Worm (Caenorhabditis elegans): ENCODE results near the gene fbxb-95.

fbxb-95 gene

DNA sequence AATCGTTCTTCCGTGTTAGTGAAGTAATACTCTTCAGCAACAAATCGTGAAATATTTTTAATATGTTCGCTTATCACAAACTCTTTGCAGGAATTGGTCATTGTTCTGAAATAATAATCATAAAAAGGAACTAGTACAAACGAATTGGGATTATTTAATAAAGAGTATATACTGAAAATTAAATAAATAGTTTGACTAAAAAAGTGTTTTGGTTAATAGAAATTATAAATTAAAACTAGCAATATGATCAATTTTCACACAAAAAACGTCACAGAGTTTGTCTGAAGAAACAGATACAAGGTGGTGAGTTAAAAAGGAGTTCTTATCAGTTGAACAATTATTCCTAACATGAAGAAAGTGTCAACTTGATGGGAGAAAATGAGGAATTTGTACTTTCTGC is 28.5 kb downstream of the fbxb-95 start, which contains the start of gene math-5:
Gene math-5 (minus strand): TSS at position 101 of the 400 bp plus-strand sequence.
- TF ChIP-seq dmd-8 (GFP tag; IDR thresholded peaks at IDR 0.05): no peak
- TF ChIP-seq unc-130 (GFP tag; optimal IDR thresholded peaks at IDR 0.05): no peak
- TF ChIP-seq pha-4 (GFP tag; IDR thresholded peaks at IDR 0.05): no peak
- no peak for TF ChIP-seq pha-4 (tag; optimal IDR thresholded peaks at IDR 0.05)
- TF ChIP-seq F37D6.2 (tag; optimal IDR thresholded peaks at IDR 0.05): no peak
- no peak for TF ChIP-seq ceh-82 (tag; optimal IDR thresholded peaks at IDR 0.05)
- TF ChIP-seq F10B5.3 (tag; optimal IDR thresholded peaks at IDR 0.05): no peak
- no peak for TF ChIP-seq mxl-3 (GFP tag; optimal IDR thresholded peaks at IDR 0.05)
- TF ChIP-seq ctbp-1 (GFP tag; IDR thresholded peaks at IDR 0.05): no peak
- TF ChIP-seq daf-16 (GFP tag; optimal IDR thresholded peaks at IDR 0.05): no peak
- TF ChIP-seq daf-16 (tag; optimal IDR thresholded peaks at IDR 0.05): no peak
- TF ChIP-seq fos-1 (tag; optimal IDR thresholded peaks at IDR 0.05): no peak

DNA sequence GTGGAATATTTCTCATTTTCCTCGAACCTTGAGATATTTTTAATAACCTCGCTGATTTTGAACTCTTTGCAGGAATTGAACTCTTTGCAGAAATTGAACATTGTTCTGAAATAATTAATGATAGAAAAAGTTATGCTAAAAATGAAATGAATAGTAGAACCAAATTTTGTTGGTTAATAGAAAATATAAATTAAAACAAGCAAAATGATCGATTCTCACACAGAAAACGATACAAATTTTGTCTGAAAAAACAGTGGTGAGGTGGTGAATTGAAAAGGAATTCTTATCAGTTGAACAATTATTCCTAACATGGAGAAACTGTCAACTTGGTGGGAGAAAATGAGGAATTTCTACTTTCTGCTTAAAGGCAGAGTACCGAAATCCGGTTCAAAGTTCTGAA is 30.4 kb downstream of the fbxb-95 start, which contains the start of gene math-6:
Gene math-6 (minus strand): TSS at position 101 of the 400 bp plus-strand sequence.
- TF ChIP-seq fos-1 (tag; optimal IDR thresholded peaks at IDR 0.05): no peak
- TF ChIP-seq mdt-29 (GFP tag; IDR thresholded peaks at IDR 0.05): no peak
- no peak for TF ChIP-seq F26F4.8 (GFP tag; conservative IDR thresholded peaks at IDR 0.05)
- TF ChIP-seq snpc-4 (tag; optimal IDR thresholded peaks at IDR 0.05): no peak
- TF ChIP-seq unc-62 (GFP tag; optimal IDR thresholded peaks at IDR 0.05 in 1 of 2): no peak
- no peak for TF ChIP-seq unc-62 (tag; optimal IDR thresholded peaks at IDR 0.05)
- TF ChIP-seq lin-13 (GFP tag; optimal IDR thresholded peaks at IDR 0.05): no peak
- TF ChIP-seq dpl-1 (GFP tag; optimal IDR thresholded peaks at IDR 0.05): no peak
- TF ChIP-seq Y105C5A.15 (GFP tag; IDR thresholded peaks at IDR 0.05): no peak
- no peak for TF ChIP-seq madf-5 (GFP tag; IDR thresholded peaks at IDR 0.05)
- TF ChIP-seq sdz-12 (GFP tag; optimal IDR thresholded peaks at IDR 0.05): no peak
- no peak for TF ChIP-seq nhr-77 (tag; optimal IDR thresholded peaks at IDR 0.05)
- no peak for TF ChIP-seq nhr-28 (tag; optimal IDR thresholded peaks at IDR 0.05)
- TF ChIP-seq lin-15B (tag; optimal IDR thresholded peaks at IDR 0.05): no peak
- TF ChIP-seq cey-2 (tag; optimal IDR thresholded peaks at IDR 0.05; ENCODE audit: borderline replicate concordance, insufficient read depth): no peak
- TF ChIP-seq T26A8.4 (GFP tag; IDR thresholded peaks at IDR 0.05): no peak
- no peak for TF ChIP-seq egl-27 (tag; optimal IDR thresholded peaks at IDR 0.05)
- TF ChIP-seq ZK546.5 (tag; optimal IDR thresholded peaks at IDR 0.05): no peak
- no peak for TF ChIP-seq attf-4 (tag; optimal IDR thresholded peaks at IDR 0.05)

DNA sequence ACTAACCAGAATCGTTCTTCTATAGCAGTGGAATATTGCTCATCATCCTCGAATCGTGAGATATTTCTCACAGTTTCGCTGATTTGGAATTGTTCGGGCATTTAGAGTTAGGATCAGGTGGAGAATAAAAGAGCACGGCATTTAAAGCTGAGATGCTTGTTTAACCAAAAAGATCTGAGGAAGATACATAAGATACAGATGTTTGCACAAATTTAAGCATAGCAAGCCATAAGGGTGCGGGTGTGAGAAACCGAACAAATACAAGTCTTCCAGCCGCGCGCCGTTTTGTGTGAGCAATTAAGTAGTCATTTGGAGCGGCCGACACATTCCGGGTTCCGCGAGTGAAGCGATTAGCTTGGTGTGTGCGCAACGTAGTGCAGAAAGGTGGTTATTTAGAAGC is 32.2 kb downstream of the fbxb-95 start, which contains the start of gene math-7:
Gene math-7 (minus strand): TSS at position 101 of the 400 bp plus-strand sequence.
- TF ChIP-seq daf-16 (GFP tag; optimal IDR thresholded peaks at IDR 0.05): no peak
- TF ChIP-seq daf-16 (tag; optimal IDR thresholded peaks at IDR 0.05): no peak
- TF ChIP-seq ceh-62 (tag; optimal IDR thresholded peaks at IDR 0.05): no peak
- TF ChIP-seq hif-1 (tag; optimal IDR thresholded peaks at IDR 0.05): no peak
- no peak for TF ChIP-seq lin-13 (GFP tag; optimal IDR thresholded peaks at IDR 0.05)
- no peak for TF ChIP-seq zfp-3 (GFP tag; conservative IDR thresholded peaks at IDR 0.05)
- no peak for TF ChIP-seq F37D6.2 (tag; optimal IDR thresholded peaks at IDR 0.05)
- TF ChIP-seq mdt-29 (GFP tag; IDR thresholded peaks at IDR 0.05): no peak
- no peak for TF ChIP-seq tag-97 (GFP tag; IDR thresholded peaks at IDR 0.05)
- no peak for TF ChIP-seq ceh-28 (tag; optimal IDR thresholded peaks at IDR 0.05)
- TF ChIP-seq gei-8 (GFP tag; optimal IDR thresholded peaks at IDR 0.05): no peak
- no peak for TF ChIP-seq duxl-1 (tag; optimal IDR thresholded peaks at IDR 0.05; ENCODE audit: poor library complexity)
- no peak for TF ChIP-seq lim-7 (GFP tag; IDR thresholded peaks at IDR 0.05)
- TF ChIP-seq mep-1 (tag; optimal IDR thresholded peaks at IDR 0.05): no peak

Measured in whole organism, L4 larva.